Worm (Caenorhabditis elegans): ENCODE measurements around the gene C39B5.6.

DNA sequence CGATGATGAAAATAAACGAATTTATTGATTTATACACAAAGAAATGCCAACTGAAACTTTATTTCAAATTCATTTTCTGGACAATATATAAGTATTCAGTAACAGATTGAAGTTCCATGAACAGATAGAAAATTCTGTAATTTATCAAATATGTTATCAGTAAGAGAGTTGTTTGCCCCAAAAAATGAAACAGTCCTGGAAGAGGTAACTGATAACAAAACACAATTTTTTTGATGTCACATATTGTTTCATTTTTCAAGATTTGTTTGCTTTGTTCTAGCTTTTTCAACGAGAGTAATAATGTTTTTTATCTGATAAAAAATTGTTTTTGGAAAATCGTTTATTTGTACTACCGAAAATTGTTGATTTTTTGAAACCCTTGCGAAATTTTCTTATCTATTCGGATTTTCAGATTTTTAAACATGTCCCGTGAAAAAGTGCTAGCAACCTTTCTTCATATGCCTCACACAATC is 55.3 kb downstream of the C39B5.6 start, which contains the start of gene fbxa-73:
- TF ChIP-seq ceh-90 (tag; optimal IDR thresholded peaks at IDR 0.05) (no peak), lin-13 (GFP tag; optimal IDR thresholded peaks at IDR 0.05) (no peak), irx-1 (tag; optimal IDR thresholded peaks at IDR 0.05) (no peak), lsy-2 (tag; optimal IDR thresholded peaks at IDR 0.05) (no peak), efl-1 (optimal IDR thresholded peaks at IDR 0.05) (no peak), efl-1 (GFP tag; optimal IDR thresholded peaks at IDR 0.05 in 1 of 2) (no peak), ama-1 (optimal IDR thresholded peaks at IDR 0.05) (no peak), ztf-11 (tag; optimal IDR thresholded peaks at IDR 0.05) (no peak), elt-3 (tag; optimal IDR thresholded peaks at IDR 0.05) (no peak), unc-62 (GFP tag; optimal IDR thresholded peaks at IDR 0.05) (no peak), nhr-11 (tag; optimal IDR thresholded peaks at IDR 0.05) (no peak), ceh-82 (tag; optimal IDR thresholded peaks at IDR 0.05) (no peak), lin-35 (GFP tag; optimal IDR thresholded peaks at IDR 0.05) (no peak), pqm-1 (tag; optimal IDR thresholded peaks at IDR 0.05) (peak; percentile 62)
